Fruit fly (Drosophila melanogaster) whole organism: ENCODE results near the gene sp3.
A peak's percentile ranks its signal among the peaks of the same experiment; 100 is the strongest.

Experiments
- CG8478 ChIP-seq: fragments of >200 bp; optimal IDR thresholded peaks from 2 replicates; lab custom pipeline; 2018; ENCODE audit warnings: inconsistent platforms
- Dll ChIP-seq: fragments of >200 bp; optimal IDR thresholded peaks from 2 replicates; lab custom pipeline; 2017
- EcR ChIP-seq, 2 experiments: fragments of >200 bp; optimal IDR thresholded peaks; 2 replicates each; lab custom pipeline; 2017; ENCODE audit warnings: missing biosample characterization in 2 of 2, missing genetic modification characterization in 2 of 2, missing genetic modification reagents in 2 of 2
- pan ChIP-seq: fragments of >200 bp; optimal IDR thresholded peaks from 2 replicates; lab custom pipeline; 2017
- psq ChIP-seq: fragments of >200 bp; optimal IDR thresholded peaks from 2 replicates; lab custom pipeline; 2017
- usp ChIP-seq: fragments of >200 bp; optimal IDR thresholded peaks from 2 replicates; lab custom pipeline; 2017; ENCODE audit warnings: missing biosample characterization, missing genetic modification characterization, mixed read lengths

sp3 gene

dm6 chr3R:21524574-21524973 lies 3.8 kb downstream of the sp3 start:
- TF ChIP-seq EcR (GFP tag; optimal IDR thresholded peaks at IDR 0.05; lab: Kevin White, UChicago) (no peak), Dll (no peak), psq (lab: Kevin White, UChicago) (no peak), pan (no peak), usp (GFP tag; lab: Kevin White, UChicago) (no peak), CG8478 (lab: Kevin White, UChicago) (no peak)

- TF ChIP-seq CG8478 (lab: Kevin White, UChicago) (no peak), usp (GFP tag; lab: Kevin White, UChicago) (no peak), EcR (GFP tag; optimal IDR thresholded peaks at IDR 0.05; lab: Kevin White, UChicago) (no peak), Dll (no peak), pan (no peak), psq (lab: Kevin White, UChicago) (no peak)
Measured at dm6 chr3R:21528529-21528928, 7.8 kb downstream of the sp3 start.

- TF ChIP-seq psq (lab: Kevin White, UChicago): no peak
- no peak for TF ChIP-seq usp (GFP tag; lab: Kevin White, UChicago)
- TF ChIP-seq pan: no peak
- TF ChIP-seq Dll: no peak
- no peak for TF ChIP-seq EcR (GFP tag; optimal IDR thresholded peaks at IDR 0.05; lab: Kevin White, UChicago)
- no peak for TF ChIP-seq CG8478 (lab: Kevin White, UChicago)
Measured at dm6 chr3R:21534256-21534655, 13.5 kb downstream of the sp3 start.

- TF ChIP-seq Dll (no peak), usp (GFP tag; lab: Kevin White, UChicago) (no peak), EcR (GFP tag; optimal IDR thresholded peaks at IDR 0.05; lab: Kevin White, UChicago) (no peak), psq (lab: Kevin White, UChicago) (no peak), CG8478 (lab: Kevin White, UChicago) (no peak), pan (no peak)
Measured at dm6 chr3R:21534697-21535676, 14.3 kb downstream of the sp3 start.

- TF ChIP-seq CG8478 (lab: Kevin White, UChicago) (no peak), Dll (no peak), usp (GFP tag; lab: Kevin White, UChicago) (no peak), EcR (GFP tag; optimal IDR thresholded peaks at IDR 0.05; lab: Kevin White, UChicago) (no peak), psq (lab: Kevin White, UChicago) (no peak), pan (no peak)
Measured at dm6 chr3R:21544107-21544506, 23.4 kb downstream of the sp3 start.

DNA sequence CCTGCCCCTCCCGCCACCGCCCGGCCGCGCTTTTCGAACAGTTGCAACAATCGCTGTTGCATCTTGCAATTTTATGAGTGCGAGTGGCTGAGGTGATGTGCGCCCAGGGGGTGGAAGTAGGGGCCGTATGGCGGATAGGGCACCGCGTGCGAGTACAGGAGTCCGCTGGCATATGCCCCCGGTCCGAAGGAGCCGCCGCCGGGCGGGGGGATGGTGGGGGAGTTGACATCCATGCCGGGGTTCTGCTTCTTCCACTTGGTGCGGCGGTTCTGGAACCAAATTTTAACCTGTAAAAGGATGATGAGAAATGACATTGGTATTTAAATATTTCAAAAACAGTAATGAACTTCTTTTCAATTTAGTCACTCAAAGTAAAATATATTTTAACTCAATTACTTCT lies 28.2 kb downstream of the sp3 start:
- no peak for TF ChIP-seq Dll
- no peak for TF ChIP-seq psq (lab: Kevin White, UChicago)
- no peak for TF ChIP-seq usp (GFP tag; lab: Kevin White, UChicago)
- no peak for TF ChIP-seq CG8478 (lab: Kevin White, UChicago)
- TF ChIP-seq pan: no peak
- TF ChIP-seq EcR (GFP tag; optimal IDR thresholded peaks at IDR 0.05; lab: Kevin White, UChicago): no peak

DNA sequence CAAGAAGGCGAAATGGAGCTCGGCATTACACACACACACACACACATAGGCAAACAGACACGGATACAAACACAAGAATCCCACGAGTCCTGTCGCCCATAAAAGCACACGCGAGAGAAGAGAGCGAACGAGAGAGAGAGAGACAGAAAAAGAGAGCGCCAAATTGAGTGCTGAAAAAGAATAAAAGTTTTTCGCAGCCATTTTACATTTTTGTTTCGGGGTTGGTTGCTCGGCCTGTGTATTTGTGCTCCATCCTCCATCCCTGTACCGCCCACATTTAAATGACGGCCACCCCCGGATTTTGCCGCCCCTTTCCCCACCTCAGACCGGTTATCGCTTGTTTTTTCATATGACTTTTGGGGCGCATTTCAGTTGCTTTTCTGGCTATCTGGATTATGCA lies 30.8 kb downstream of the sp3 start:
- TF ChIP-seq pan (no peak), EcR (GFP tag; optimal IDR thresholded peaks at IDR 0.05; lab: Kevin White, UChicago) (no peak), CG8478 (lab: Kevin White, UChicago) (no peak), Dll (no peak), usp (GFP tag; lab: Kevin White, UChicago) (no peak), psq (lab: Kevin White, UChicago) (no peak)

dm6 chr3R:21557052-21557451 lies 36.3 kb downstream of the sp3 start, which contains the start of gene slou:
TSS of gene slou (minus strand) at chr3R:21557182.
- TF ChIP-seq EcR (GFP tag; optimal IDR thresholded peaks at IDR 0.05; lab: Kevin White, UChicago): no peak
- no peak for TF ChIP-seq CG8478 (lab: Kevin White, UChicago)
- TF ChIP-seq psq (lab: Kevin White, UChicago): no peak
- TF ChIP-seq usp (GFP tag; lab: Kevin White, UChicago): no peak
- TF ChIP-seq Dll: no peak
- no peak for TF ChIP-seq pan

DNA sequence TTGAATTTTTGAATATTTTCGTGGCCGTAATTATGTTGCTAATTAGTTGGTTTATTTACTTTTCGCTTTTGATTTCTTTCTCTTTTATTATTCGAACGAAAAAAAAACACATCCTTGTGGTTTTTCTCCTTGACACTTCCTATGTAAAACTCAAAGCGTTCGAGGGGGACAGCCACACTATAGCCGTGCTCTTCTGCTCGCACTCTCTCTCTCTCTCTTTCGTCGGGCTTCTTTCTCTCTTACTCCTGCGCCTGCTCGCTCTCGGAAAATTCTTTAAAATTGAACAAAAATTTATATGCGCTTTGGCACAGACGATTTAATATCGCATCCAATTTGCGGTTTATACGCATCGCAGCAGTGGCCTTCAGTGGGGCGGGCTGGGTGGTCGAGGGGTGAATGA lies 37.2 kb downstream of the sp3 start:
- TF ChIP-seq usp (GFP tag; lab: Kevin White, UChicago) (no peak), Dll (no peak), EcR (GFP tag; optimal IDR thresholded peaks at IDR 0.05; lab: Kevin White, UChicago) (no peak), pan (no peak), CG8478 (lab: Kevin White, UChicago) (no peak), psq (lab: Kevin White, UChicago) (no peak)

DNA sequence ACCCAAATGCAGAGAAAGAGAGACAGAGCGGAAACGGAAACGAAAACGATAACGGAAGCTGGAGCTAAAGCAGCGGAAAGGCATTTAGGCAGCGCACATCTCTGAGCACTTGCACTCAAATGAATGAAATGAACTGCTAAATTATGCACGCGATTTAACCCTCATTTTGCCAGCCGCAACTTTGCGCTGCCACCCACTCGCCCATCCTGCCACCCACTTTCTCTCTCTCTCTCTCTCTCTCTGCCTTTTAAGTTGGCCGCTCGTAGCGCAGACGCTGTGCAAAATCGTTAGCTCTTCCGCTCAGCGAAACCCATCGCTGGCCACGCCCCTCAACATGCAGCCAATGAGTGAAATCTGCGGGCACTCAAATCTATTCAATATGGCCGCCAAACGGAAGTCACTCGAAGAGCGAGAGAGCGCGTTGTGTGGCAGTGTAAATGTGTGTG lies 40.7 kb downstream of the sp3 start:
- TF ChIP-seq Dll: peak; percentile 6
- TF ChIP-seq pan: no peak

DNA sequence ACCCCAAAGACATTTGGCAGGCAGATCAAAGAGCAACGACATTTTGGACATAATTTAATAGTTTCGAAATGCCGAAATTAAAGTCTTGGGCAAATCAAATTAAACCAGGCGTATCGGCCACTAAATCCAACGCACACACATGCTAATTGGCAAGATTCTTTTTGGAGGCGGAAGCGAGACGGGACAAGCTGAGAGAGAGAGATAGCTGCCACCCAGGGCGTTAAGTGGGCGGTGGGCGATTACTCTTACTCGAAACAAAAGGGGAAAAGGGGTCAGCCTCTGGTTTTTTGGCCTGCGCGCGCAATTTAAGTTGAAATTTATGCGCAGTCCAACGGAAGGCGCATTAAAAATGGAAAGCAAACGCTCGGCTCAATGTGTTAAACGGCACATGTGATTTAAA lies 42.6 kb downstream of the sp3 start:
- TF ChIP-seq CG8478 (lab: Kevin White, UChicago): no peak

DNA sequence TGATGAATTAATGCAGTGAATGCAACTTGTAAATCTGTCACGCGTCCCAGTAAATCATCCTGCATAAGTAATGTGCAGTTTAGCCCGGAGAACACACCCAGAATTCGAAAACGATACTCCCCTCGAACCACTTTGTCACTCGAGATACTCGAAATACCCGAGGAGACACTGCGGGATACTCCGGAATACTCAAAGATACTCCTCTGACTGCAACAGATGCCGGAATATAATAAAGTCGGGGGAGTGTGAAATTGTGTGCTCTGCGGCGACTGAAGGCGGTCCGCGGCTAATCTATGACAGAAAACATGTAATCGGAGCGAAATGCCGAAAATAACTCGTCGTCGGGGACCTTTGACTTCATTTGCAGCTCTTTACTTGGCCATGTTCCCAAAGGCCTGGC lies 45.6 kb downstream of the sp3 start:
- TF ChIP-seq EcR (GFP tag; optimal IDR thresholded peaks at IDR 0.05; lab: Kevin White, UChicago): no peak

DNA sequence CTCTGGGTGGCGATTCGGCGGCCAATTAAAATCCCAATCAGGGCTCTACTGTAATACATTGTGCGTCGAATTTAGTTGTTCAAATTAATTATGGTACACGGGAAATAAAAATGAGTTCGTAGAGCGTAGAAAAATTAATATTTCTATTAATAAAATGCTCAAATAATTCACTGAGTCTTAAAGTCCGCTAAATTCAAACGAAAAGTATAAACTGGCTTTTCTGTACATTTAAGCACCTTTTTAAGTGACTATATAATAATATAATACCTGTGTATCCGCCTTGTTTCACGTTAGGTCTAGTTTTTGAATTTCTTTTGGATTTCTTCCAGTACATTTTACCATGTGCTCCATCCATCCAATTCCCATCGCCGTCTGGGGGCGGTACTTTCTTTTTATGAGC lies 46.1 kb downstream of the sp3 start:
- TF ChIP-seq Dll: no peak
